Worm (Caenorhabditis elegans) whole organism, midembryonic: Measurements from ENCODE around the gene cutl-3.

ENCODE experiments used
- T22C8.4 ChIP-seq: fragments of 200-800 bp; sonication (Bioruptor generic); IDR thresholded peaks from 2 replicates; pipeline ENCODE4 v1.3.6; 2022; ENCODE audit warnings: missing genetic modification characterization, missing compliant biosample characterization
- cog-1 ChIP-seq: sonication (generic microtip); optimal IDR thresholded peaks from 2 replicates; lab custom pipeline; 2016; ENCODE audit warnings: missing genetic modification characterization, missing compliant biosample characterization
- flt-1 ChIP-seq: fragments of 200-800 bp; sonication (Bioruptor generic); IDR thresholded peaks from 2 replicates; pipeline ENCODE4 v1.3.6; 2022; ENCODE audit warnings: missing genetic modification characterization, missing compliant biosample characterization
- klf-2 ChIP-seq: fragments of 200-800 bp; sonication (Bioruptor generic); conservative IDR thresholded peaks from 2 replicates; pipeline ENCODE4 v1.3.6; 2022; ENCODE audit warnings: missing genetic modification reagents, missing genetic modification characterization, missing compliant biosample characterization
- med-1 ChIP-seq: sonication (generic microtip); optimal IDR thresholded peaks from 2 replicates; lab custom pipeline; 2017; ENCODE audit warnings: missing genetic modification characterization, mild to moderate bottlenecking, missing compliant biosample characterization, antibody characterized with exemption, missing genetic modification reagents; ENCODE audit not compliant: insufficient read depth
- ref-1 ChIP-seq: fragments of 200-800 bp; sonication (Bioruptor generic); conservative IDR thresholded peaks from 2 replicates; pipeline ENCODE4 v1.3.6; 2022; ENCODE audit warnings: missing genetic modification reagents, missing genetic modification characterization, missing compliant biosample characterization
- tab-1 ChIP-seq: fragments of 200-800 bp; sonication (Bioruptor generic); IDR thresholded peaks from 2 replicates; pipeline ENCODE4 v1.3.6; 2022; ENCODE audit warnings: missing genetic modification characterization, missing compliant biosample characterization
- ztf-23 ChIP-seq: fragments of 200-800 bp; sonication (Bioruptor generic); IDR thresholded peaks from 2 replicates; pipeline ENCODE4 v1.3.6; 2022; ENCODE audit warnings: missing genetic modification reagents, missing genetic modification characterization, missing compliant biosample characterization
- ztf-29 ChIP-seq: fragments of 200-800 bp; sonication (Bioruptor generic); IDR thresholded peaks from 2 replicates; pipeline ENCODE4 v1.3.6; 2022; ENCODE audit warnings: missing genetic modification reagents, missing genetic modification characterization, missing compliant biosample characterization

Gene cutl-3

ce11 chrX:14999101-14999500 is at the start of gene cutl-3:
cutl-3 (minus strand) TSS chrX:14999201.
- TF ChIP-seq klf-2 (GFP tag; lab: Robert Waterston, UW) = no peak
- TF ChIP-seq flt-1 (GFP tag; lab: Robert Waterston, UW) = no peak
- no peak for TF ChIP-seq cog-1 (tag; lab: Kevin White, UChicago)
- no peak for TF ChIP-seq tab-1 (GFP tag; lab: Robert Waterston, UW)
- no peak for TF ChIP-seq ztf-29 (GFP tag; lab: Robert Waterston, UW)
- no peak for TF ChIP-seq T22C8.4 (GFP tag; lab: Robert Waterston, UW)
- no peak for TF ChIP-seq med-1 (GFP tag; lab: Kevin White, UChicago)
- no peak for TF ChIP-seq ztf-23 (GFP tag; lab: Robert Waterston, UW)
- no peak for TF ChIP-seq ref-1

DNA sequence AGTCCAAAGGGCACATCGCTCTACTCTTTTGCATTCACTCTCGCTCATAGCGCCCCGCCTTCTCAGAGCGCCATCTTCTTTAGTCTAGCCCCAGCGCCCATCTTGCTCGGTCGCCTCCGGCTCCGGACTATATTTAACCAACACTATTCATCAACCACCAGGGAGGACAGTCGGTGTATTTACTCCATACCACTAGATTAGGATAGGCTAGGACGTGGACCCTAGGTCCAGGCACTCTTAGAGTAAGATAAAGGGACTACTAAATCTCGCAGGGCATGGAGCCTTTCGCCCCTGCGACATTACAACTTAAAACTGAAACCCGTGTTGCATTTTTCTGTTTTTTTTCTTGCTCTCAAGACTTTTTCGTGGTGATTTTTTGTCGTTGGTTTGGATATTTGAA is 48.5 kb upstream of the cutl-3 start:
- TF ChIP-seq ref-1 = no peak
- TF ChIP-seq cog-1 (tag; lab: Kevin White, UChicago) = no peak
- no peak for TF ChIP-seq T22C8.4 (GFP tag; lab: Robert Waterston, UW)
- TF ChIP-seq tab-1 (GFP tag; lab: Robert Waterston, UW) = no peak
- TF ChIP-seq ztf-29 (GFP tag; lab: Robert Waterston, UW) = no peak
- no peak for TF ChIP-seq flt-1 (GFP tag; lab: Robert Waterston, UW)
- TF ChIP-seq med-1 (GFP tag; lab: Kevin White, UChicago) = no peak
- TF ChIP-seq klf-2 (GFP tag; lab: Robert Waterston, UW) = no peak
- TF ChIP-seq ztf-23 (GFP tag; lab: Robert Waterston, UW) = no peak

- no peak for TF ChIP-seq cog-1 (tag; lab: Kevin White, UChicago)
- TF ChIP-seq med-1 (GFP tag; lab: Kevin White, UChicago) = no peak
- no peak for TF ChIP-seq T22C8.4 (GFP tag; lab: Robert Waterston, UW)
These were observed 46.4 kb upstream of the cutl-3 start for ce11 chrX:15045401-15045800.

DNA sequence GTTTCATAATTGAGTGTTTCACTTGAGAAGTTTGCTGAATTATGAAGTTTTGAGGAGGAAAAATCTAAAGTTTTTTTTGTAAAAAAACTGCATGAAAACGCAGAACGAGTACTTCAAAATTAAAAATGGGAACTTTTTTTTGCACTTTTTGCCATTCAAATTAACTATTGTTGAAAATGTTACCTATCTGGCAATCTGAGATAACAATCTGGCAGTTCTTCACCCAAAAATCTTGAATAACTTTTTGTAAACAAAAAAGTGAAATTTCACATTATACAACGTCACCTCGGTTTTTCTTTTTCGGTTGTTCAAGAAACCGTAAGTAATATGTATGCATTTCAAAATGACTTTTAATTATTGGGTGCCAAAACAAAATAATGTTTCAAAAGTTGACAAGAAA is 43.5 kb upstream of the cutl-3 start:
- TF ChIP-seq med-1 (GFP tag; lab: Kevin White, UChicago) (no peak), klf-2 (GFP tag; lab: Robert Waterston, UW) (no peak), cog-1 (tag; lab: Kevin White, UChicago) (no peak), T22C8.4 (GFP tag; lab: Robert Waterston, UW) (no peak), flt-1 (GFP tag; lab: Robert Waterston, UW) (no peak), ref-1 (no peak), tab-1 (GFP tag; lab: Robert Waterston, UW) (no peak), ztf-29 (GFP tag; lab: Robert Waterston, UW) (no peak), ztf-23 (GFP tag; lab: Robert Waterston, UW) (no peak)

DNA sequence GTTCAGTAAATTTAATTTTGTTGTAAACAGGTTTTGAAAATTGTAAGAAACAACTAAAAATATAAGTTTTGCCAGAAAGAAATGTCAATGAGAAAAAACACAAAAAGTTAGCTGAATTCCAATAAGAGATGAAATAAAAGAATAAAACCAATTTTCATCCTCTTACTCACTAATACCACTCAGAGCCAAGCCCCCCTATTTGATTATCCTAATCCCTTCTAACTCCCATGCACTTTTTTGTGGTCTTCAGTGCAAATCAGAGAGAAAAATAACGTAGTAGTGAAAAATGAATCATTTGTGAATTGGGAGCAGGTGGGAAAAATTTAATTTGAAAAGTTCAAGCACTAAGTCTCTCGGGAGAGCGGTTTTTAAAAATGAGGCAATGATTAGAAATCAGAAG is 42.3 kb upstream of the cutl-3 start:
- TF ChIP-seq tab-1 (GFP tag; lab: Robert Waterston, UW) (no peak), T22C8.4 (GFP tag; lab: Robert Waterston, UW) (no peak)

DNA sequence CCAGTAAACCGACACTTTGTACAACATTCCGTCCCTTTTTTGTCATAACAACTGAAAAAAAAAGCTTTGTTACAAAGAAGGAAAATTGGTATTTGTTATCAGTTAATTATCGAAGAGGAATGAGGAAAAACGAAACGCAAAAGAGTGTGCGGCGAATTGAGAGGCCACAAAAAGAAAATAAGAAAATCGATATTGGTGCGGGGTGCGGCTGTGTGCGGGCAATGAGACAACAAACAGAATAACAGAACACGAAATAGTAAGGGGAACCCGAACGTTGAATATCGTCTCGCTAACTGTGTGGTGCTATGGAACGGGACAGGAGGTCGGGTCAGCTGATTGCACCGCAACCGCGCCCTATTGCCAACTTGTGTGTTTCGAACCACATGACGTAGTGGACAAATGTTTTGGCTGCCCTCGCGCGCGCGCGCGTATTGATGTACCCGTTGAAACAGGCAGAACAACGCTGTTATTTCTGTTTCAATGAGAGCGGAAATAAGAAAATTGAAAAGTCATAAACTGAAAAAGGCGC is 41.6 kb upstream of the cutl-3 start, which contains the start of gene C18B12.4:
TSS of gene C18B12.4 (minus strand) at position 51 of the 529 bp plus-strand sequence.
- TF ChIP-seq med-1 (GFP tag; lab: Kevin White, UChicago) (no peak), ref-1 (no peak), klf-2 (GFP tag; lab: Robert Waterston, UW) (no peak), ztf-23 (GFP tag; lab: Robert Waterston, UW) (no peak; the same call in 1 of the 2 replicates), T22C8.4 (GFP tag; lab: Robert Waterston, UW) (no peak), ztf-29 (GFP tag; lab: Robert Waterston, UW) (0 out of 2 replicates have a peak, but pooled peaks have one; percentile 50), tab-1 (GFP tag; lab: Robert Waterston, UW) (peak; percentile 50; the same call in 1 of the 2 replicates), flt-1 (GFP tag; lab: Robert Waterston, UW) (peak; percentile 80), cog-1 (tag; lab: Kevin White, UChicago) (peak; percentile 90)

ce11 chrX:15039696-15040212 is 40.8 kb upstream of the cutl-3 start:
- no peak for TF ChIP-seq cog-1 (tag; lab: Kevin White, UChicago)
- no peak for TF ChIP-seq ref-1
- TF ChIP-seq ztf-23 (GFP tag; lab: Robert Waterston, UW) = no peak
- TF ChIP-seq med-1 (GFP tag; lab: Kevin White, UChicago) = no peak
- TF ChIP-seq flt-1 (GFP tag; lab: Robert Waterston, UW) = no peak
- no peak for TF ChIP-seq tab-1 (GFP tag; lab: Robert Waterston, UW)
- no peak for TF ChIP-seq klf-2 (GFP tag; lab: Robert Waterston, UW)

- TF ChIP-seq T22C8.4 (GFP tag; lab: Robert Waterston, UW) (no peak), klf-2 (GFP tag; lab: Robert Waterston, UW) (no peak), flt-1 (GFP tag; lab: Robert Waterston, UW) (no peak), cog-1 (tag; lab: Kevin White, UChicago) (no peak), ztf-29 (GFP tag; lab: Robert Waterston, UW) (no peak), ref-1 (no peak), med-1 (GFP tag; lab: Kevin White, UChicago) (no peak), ztf-23 (GFP tag; lab: Robert Waterston, UW) (no peak), tab-1 (GFP tag; lab: Robert Waterston, UW) (no peak)
These were observed 40.2 kb upstream of the cutl-3 start for ce11 chrX:15039029-15039695.

DNA sequence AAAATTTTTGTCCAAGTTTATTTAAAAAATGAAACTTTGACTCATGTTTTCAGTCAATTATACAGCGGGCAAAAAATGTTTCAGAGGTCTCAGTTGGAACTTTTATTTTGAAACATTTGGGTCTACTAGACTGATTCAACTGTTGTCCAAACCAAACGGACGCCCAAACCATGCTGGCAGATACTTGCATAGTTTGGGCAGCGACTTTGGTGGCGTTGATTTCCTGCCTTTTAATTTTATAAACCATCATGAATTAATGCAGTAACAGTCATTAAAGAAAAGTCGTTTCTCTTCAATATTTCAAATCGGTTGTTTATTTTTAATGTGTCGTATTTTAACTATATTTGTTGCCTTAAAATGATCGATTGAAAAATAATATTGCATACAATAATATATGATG is 37.3 kb upstream of the cutl-3 start:
- no peak for TF ChIP-seq flt-1 (GFP tag; lab: Robert Waterston, UW)
- no peak for TF ChIP-seq ztf-29 (GFP tag; lab: Robert Waterston, UW)
- TF ChIP-seq cog-1 (tag; lab: Kevin White, UChicago) = no peak
- TF ChIP-seq T22C8.4 (GFP tag; lab: Robert Waterston, UW) = no peak
- no peak for TF ChIP-seq med-1 (GFP tag; lab: Kevin White, UChicago)
- TF ChIP-seq klf-2 (GFP tag; lab: Robert Waterston, UW) = no peak
- TF ChIP-seq ztf-23 (GFP tag; lab: Robert Waterston, UW) = no peak
- TF ChIP-seq tab-1 (GFP tag; lab: Robert Waterston, UW) = no peak
- TF ChIP-seq ref-1 = no peak
